Worm (Caenorhabditis elegans) whole organism, young adult: ENCODE data around the gene Y46H3A.4.

Experiments used
- F52B5.7 ChIP-seq: sonication (generic microtip); optimal IDR thresholded peaks from 2 replicates; lab custom pipeline; 2016; ENCODE audit warnings: mild to moderate bottlenecking, missing genetic modification characterization, missing compliant biosample characterization
- Y53F4B.3 ChIP-seq: fragments of 200-800 bp; sonication (Bioruptor generic); IDR thresholded peaks from 2 replicates; pipeline ENCODE4 v1.3.6; 2022; ENCODE audit warnings: missing genetic modification reagents, missing genetic modification characterization, missing compliant biosample characterization
- ama-1 ChIP-seq, 3 experiments: fragments of 150-350 bp in 1 of 3; sonication (generic microtip) in 2 of 3; optimal IDR thresholded peaks; 2 replicates each; lab custom pipeline; 2014 to 2018; ENCODE audit warnings: missing biosample characterization in 2 of 3, missing genetic modification characterization in 2 of 3, missing genetic modification reagents in 2 of 3
- bed-1 ChIP-seq: fragments of 200-800 bp; sonication (Bioruptor generic); IDR thresholded peaks from 2 replicates; pipeline ENCODE4 v1.3.6; 2022; ENCODE audit warnings: missing genetic modification reagents, missing genetic modification characterization, missing compliant biosample characterization
- hsf-1 ChIP-seq: fragments of 200-800 bp; sonication (Bioruptor generic); IDR thresholded peaks from 2 replicates; pipeline ENCODE4 v1.3.6; 2022; ENCODE audit warnings: missing genetic modification reagents, missing genetic modification characterization, missing compliant biosample characterization
- nfya-1 ChIP-seq: sonication (generic microtip); optimal IDR thresholded peaks from 2 replicates; lab custom pipeline; 2017; ENCODE audit warnings: antibody characterized with exemption, missing compliant biosample characterization, missing genetic modification characterization, borderline replicate concordance; ENCODE audit not compliant: insufficient read depth
- pbrm-1 ChIP-seq: fragments of 200-800 bp; sonication (Bioruptor generic); IDR thresholded peaks from 2 replicates; pipeline ENCODE4 v1.3.6; 2022; ENCODE audit warnings: missing genetic modification reagents, missing genetic modification characterization, missing compliant biosample characterization
- snpc-1.1 ChIP-seq: sonication (generic microtip); optimal IDR thresholded peaks from 2 replicates; lab custom pipeline; 2017; ENCODE audit warnings: missing genetic modification characterization, mild to moderate bottlenecking, missing compliant biosample characterization, antibody characterized with exemption, moderate library complexity, missing genotype, missing genetic modification reagents; ENCODE audit not compliant: insufficient read depth
- sptf-2 ChIP-seq: fragments of 200-800 bp; sonication (Bioruptor generic); optimal IDR thresholded peaks from 2 replicates; lab custom pipeline; 2018; ENCODE audit warnings: mild to moderate bottlenecking, missing genetic modification characterization, missing compliant biosample characterization
- ztf-25 ChIP-seq: fragments of 200-800 bp; sonication (Bioruptor generic); IDR thresholded peaks from 2 replicates; pipeline ENCODE4 v1.3.6; 2022; ENCODE audit warnings: missing genetic modification reagents, missing genetic modification characterization, missing compliant biosample characterization

DNA sequence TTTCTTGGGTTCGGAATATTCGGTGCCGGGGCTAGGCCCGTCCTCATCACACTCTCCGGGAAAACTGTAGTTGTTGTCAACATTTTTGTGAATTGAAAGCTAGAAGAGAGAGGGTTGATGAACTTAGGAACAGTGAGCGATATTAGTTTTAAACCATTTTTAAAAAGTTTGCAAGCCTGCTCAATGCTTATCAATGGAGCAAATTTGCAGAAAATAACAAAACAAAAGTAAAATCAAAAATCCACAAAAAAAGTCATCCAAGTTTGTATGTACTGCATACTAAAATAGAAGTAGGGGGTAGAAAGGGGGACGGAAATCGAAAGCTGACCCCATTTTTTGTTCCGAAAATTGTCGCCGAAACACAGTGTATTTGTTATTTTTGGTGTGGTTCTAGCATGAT, 45.2 kb upstream of the Y46H3A.4 start, which contains the start of gene T10B5.10:
- no peak for TF ChIP-seq bed-1 (GFP tag; lab: Robert Waterston, UW)
- no peak for TF ChIP-seq ama-1 (optimal IDR thresholded peaks at IDR 0.05; lab: Kevin White, UChicago)
- no peak for TF ChIP-seq ama-1 (GFP tag; optimal IDR thresholded peaks at IDR 0.05; lab: Kevin White, UChicago)
- TF ChIP-seq pbrm-1: no peak
- TF ChIP-seq sptf-2 (GFP tag; lab: Kevin White, UChicago): no peak
- no peak for TF ChIP-seq Y53F4B.3
- TF ChIP-seq snpc-1.1 (tag; lab: Kevin White, UChicago): no peak
- TF ChIP-seq ztf-25 (GFP tag; lab: Robert Waterston, UW): no peak
- TF ChIP-seq nfya-1 (tag; lab: Kevin White, UChicago): no peak
- TF ChIP-seq hsf-1 (GFP tag; lab: Robert Waterston, UW): no peak
- no peak for TF ChIP-seq F52B5.7
